Worm (Caenorhabditis elegans) whole organism, L4/young adult: ENCODE measurements around the gene K07C5.13.

Experiments
- dao-5 ChIP-seq: sonication (generic microtip); optimal IDR thresholded peaks from 2 replicates; lab custom pipeline; 2016; ENCODE audit warnings: missing genotype, missing genetic modification characterization, moderate library complexity, missing compliant biosample characterization
- him-1 ChIP-seq: sonication (generic microtip); optimal IDR thresholded peaks from 2 replicates; lab custom pipeline; 2016; ENCODE audit warnings: missing genotype, missing genetic modification reagents, missing genetic modification characterization, missing compliant biosample characterization

ce11 chrV:10319434-10319833 is 22.4 kb upstream of the K07C5.13 start, which contains the start of gene B0024.11:
- TF ChIP-seq him-1 (tag; lab: Kevin White, UChicago): no peak
- no peak for TF ChIP-seq dao-5 (tag; lab: Kevin White, UChicago)
